Worm (Caenorhabditis elegans) whole organism, L1 larva: ENCODE measurements around the gene cutl-22.

Experiments used
- C34B4.2 ChIP-seq: sonication (generic microtip); optimal IDR thresholded peaks from 2 replicates; lab custom pipeline; 2017; ENCODE audit warnings: mild to moderate bottlenecking, missing genetic modification characterization, missing compliant biosample characterization
- aly-2 ChIP-seq: fragments of 150-350 bp; optimal IDR thresholded peaks from 2 replicates; lab custom pipeline; 2014; ENCODE audit warnings: missing biosample characterization, missing genetic modification characterization
- blmp-1 ChIP-seq: fragments of 150-350 bp; optimal IDR thresholded peaks from 2 replicates; lab custom pipeline; 2014; ENCODE audit warnings: missing biosample characterization, missing genetic modification characterization
- ceh-63 ChIP-seq: fragments of 200-800 bp; sonication (Bioruptor generic); optimal IDR thresholded peaks from 2 replicates; lab custom pipeline; 2018; ENCODE audit warnings: mild to moderate bottlenecking, missing genetic modification characterization, missing compliant biosample characterization
- ceh-8 ChIP-seq: fragments of 200-800 bp; sonication (Bioruptor generic); optimal IDR thresholded peaks from 2 replicates; lab custom pipeline; 2018; ENCODE audit warnings: mild to moderate bottlenecking, missing genetic modification characterization, moderate library complexity, missing compliant biosample characterization
- ces-1 ChIP-seq: fragments of 150-350 bp; optimal IDR thresholded peaks from 2 replicates; lab custom pipeline; 2014; ENCODE audit warnings: missing biosample characterization, missing genetic modification reagents, missing genetic modification characterization
- dsc-1 ChIP-seq: sonication (generic microtip); optimal IDR thresholded peaks from 2 replicates; lab custom pipeline; 2016; ENCODE audit warnings: mild to moderate bottlenecking, missing genetic modification characterization, missing compliant biosample characterization
- efl-1 ChIP-seq, 4 experiments: fragments of 150-350 bp; optimal IDR thresholded peaks in 3 of 4; peaks in 1 of 4; 1 replicate in 1 of 4; 2 replicates in 3 of 4; lab custom pipeline; 2014; ENCODE audit warnings: missing biosample characterization in 2 of 4, missing genetic modification characterization in 2 of 4, missing genetic modification reagents in 2 of 4
- elt-2 ChIP-seq: sonication (generic microtip); optimal IDR thresholded peaks from 2 replicates; lab custom pipeline; 2016; ENCODE audit warnings: missing genetic modification characterization, mild to moderate bottlenecking, inconsistent platforms, missing compliant biosample characterization, missing genetic modification reagents
- elt-3 ChIP-seq, 6 experiments: fragments of 150-350 bp in 1 of 6; sonication (generic microtip); optimal IDR thresholded peaks; 2 replicates each; lab custom pipeline; 2017 to 2018; ENCODE audit warnings: missing biosample characterization in 6 of 6, missing genetic modification characterization in 6 of 6, inconsistent platforms in 1 of 6
- fkh-10 ChIP-seq: sonication (generic microtip); optimal IDR thresholded peaks from 2 replicates; lab custom pipeline; 2017; ENCODE audit warnings: missing biosample characterization, missing genetic modification reagents, missing genetic modification characterization
- fos-1 ChIP-seq: fragments of 150-350 bp; optimal IDR thresholded peaks from 2 replicates; lab custom pipeline; 2014; ENCODE audit warnings: missing biosample characterization, missing genetic modification characterization
- grh-1 ChIP-seq: fragments of 200-800 bp; sonication (Bioruptor generic); IDR thresholded peaks from 2 replicates; pipeline ENCODE4 v1.3.6; 2022; ENCODE audit warnings: missing genetic modification reagents, missing genetic modification characterization, missing compliant biosample characterization
- hlh-17 ChIP-seq: fragments of 200-800 bp; sonication (Bioruptor generic); optimal IDR thresholded peaks from 2 replicates; lab custom pipeline; 2018; ENCODE audit warnings: missing genetic modification characterization, mild to moderate bottlenecking, missing compliant biosample characterization, moderate library complexity, borderline replicate concordance
- isw-1 ChIP-seq: fragments of 200-800 bp; sonication (Bioruptor generic); IDR thresholded peaks from 2 replicates; pipeline ENCODE4 v1.3.6; 2022; ENCODE audit warnings: missing genetic modification characterization, missing compliant biosample characterization
- jun-1 ChIP-seq: fragments of 150-350 bp; optimal IDR thresholded peaks from 2 replicates; lab custom pipeline; 2014; ENCODE audit warnings: missing biosample characterization, missing genetic modification reagents, missing genetic modification characterization
- lin-13 ChIP-seq: fragments of 150-350 bp; optimal IDR thresholded peaks from 2 replicates; lab custom pipeline; 2014; ENCODE audit warnings: missing biosample characterization, missing genetic modification reagents, missing genetic modification characterization
- lin-14 ChIP-seq: fragments of 200-800 bp; sonication (Bioruptor generic); optimal IDR thresholded peaks from 2 replicates; lab custom pipeline; 2018; ENCODE audit warnings: mild to moderate bottlenecking, missing genetic modification characterization, moderate library complexity, missing compliant biosample characterization
- lin-35 ChIP-seq, 2 experiments: fragments of 150-350 bp; optimal IDR thresholded peaks; 2 replicates each; lab custom pipeline; 2014; ENCODE audit warnings: missing biosample characterization in 2 of 2, missing genetic modification characterization in 2 of 2, missing genetic modification reagents in 2 of 2
- mab-9 ChIP-seq: fragments of 200-800 bp; sonication (Bioruptor generic); IDR thresholded peaks from 2 replicates; pipeline ENCODE4 v1.3.6; 2022; ENCODE audit warnings: missing genetic modification reagents, missing genetic modification characterization, missing compliant biosample characterization
- mdl-1 ChIP-seq, 2 experiments: fragments of 150-350 bp; optimal IDR thresholded peaks; 2 replicates each; lab custom pipeline; 2014 to 2017; ENCODE audit warnings: missing biosample characterization in 2 of 2, missing genetic modification characterization in 2 of 2, inconsistent platforms in 1 of 2
- mep-1 ChIP-seq: fragments of 150-350 bp; optimal IDR thresholded peaks from 2 replicates; lab custom pipeline; 2014; ENCODE audit warnings: missing biosample characterization, missing genetic modification characterization
- nhr-11 ChIP-seq: fragments of 150-350 bp; optimal IDR thresholded peaks from 2 replicates; lab custom pipeline; 2014; ENCODE audit warnings: missing biosample characterization, missing genetic modification characterization
- nhr-12 ChIP-seq: sonication (generic microtip); optimal IDR thresholded peaks from 2 replicates; lab custom pipeline; 2017; ENCODE audit warnings: missing biosample characterization, missing genetic modification characterization
- nhr-20 ChIP-seq: sonication (generic microtip); optimal IDR thresholded peaks from 2 replicates; lab custom pipeline; 2016; ENCODE audit warnings: mild to moderate bottlenecking, missing genetic modification characterization, missing compliant biosample characterization
- nhr-28 ChIP-seq: fragments of 150-350 bp; optimal IDR thresholded peaks from 2 replicates; lab custom pipeline; 2014; ENCODE audit warnings: missing biosample characterization, missing genetic modification characterization
- nhr-47 ChIP-seq: sonication (generic microtip); optimal IDR thresholded peaks from 2 replicates; lab custom pipeline; 2016; ENCODE audit warnings: mild to moderate bottlenecking, missing genetic modification characterization, moderate library complexity, missing compliant biosample characterization
- nhr-71 ChIP-seq: sonication (generic microtip); optimal IDR thresholded peaks from 2 replicates; lab custom pipeline; 2016; ENCODE audit warnings: mild to moderate bottlenecking, missing genetic modification characterization, moderate library complexity, missing compliant biosample characterization
- nhr-76 ChIP-seq: sonication (generic microtip); optimal IDR thresholded peaks from 2 replicates; lab custom pipeline; 2017; ENCODE audit warnings: missing biosample characterization, missing genetic modification characterization
- nhr-84 ChIP-seq: sonication (generic microtip); optimal IDR thresholded peaks from 2 replicates; lab custom pipeline; 2017; ENCODE audit warnings: missing biosample characterization, missing genetic modification characterization
- nhr-85 ChIP-seq: sonication (generic microtip); peaks from one replicate; lab custom pipeline; 2016; ENCODE audit warnings: missing genetic modification characterization, inconsistent platforms, missing compliant biosample characterization
- nhr-90 ChIP-seq: sonication (generic microtip); optimal IDR thresholded peaks from 2 replicates; lab custom pipeline; 2016; ENCODE audit warnings: mild to moderate bottlenecking, missing genetic modification characterization, missing compliant biosample characterization; ENCODE audit not compliant: poor library complexity
- pax-3 ChIP-seq: fragments of 200-800 bp; sonication (Bioruptor generic); optimal IDR thresholded peaks from 2 replicates; lab custom pipeline; 2018; ENCODE audit warnings: mild to moderate bottlenecking, missing genetic modification characterization, moderate library complexity, missing compliant biosample characterization
- rnt-1 ChIP-seq: sonication (generic microtip); optimal IDR thresholded peaks from 2 replicates; lab custom pipeline; 2016; ENCODE audit warnings: mild to moderate bottlenecking, missing genetic modification characterization, moderate library complexity, missing compliant biosample characterization
- skn-1 ChIP-seq: fragments of 150-350 bp; optimal IDR thresholded peaks from 2 replicates; lab custom pipeline; 2014; ENCODE audit warnings: missing biosample characterization, missing genetic modification characterization
- snpc-4 ChIP-seq: fragments of 150-350 bp; optimal IDR thresholded peaks from 2 replicates; lab custom pipeline; 2014; ENCODE audit warnings: missing biosample characterization, missing genetic modification characterization
- snu-23 ChIP-seq: sonication (generic microtip); optimal IDR thresholded peaks from 2 replicates; lab custom pipeline; 2016; ENCODE audit warnings: missing genetic modification characterization, missing compliant biosample characterization
- sup-37 ChIP-seq: fragments of 200-800 bp; sonication (Bioruptor generic); optimal IDR thresholded peaks from 2 replicates; lab custom pipeline; 2018; ENCODE audit warnings: mild to moderate bottlenecking, missing genetic modification characterization, missing compliant biosample characterization
- tbx-2 ChIP-seq: sonication (generic microtip); optimal IDR thresholded peaks from 2 replicates; lab custom pipeline; 2016; ENCODE audit warnings: missing genetic modification characterization, missing compliant biosample characterization
- unc-30 ChIP-seq: sonication (generic microtip); optimal IDR thresholded peaks from 2 replicates; lab custom pipeline; 2017; ENCODE audit warnings: missing biosample characterization, missing genetic modification characterization
- zag-1 ChIP-seq: fragments of 150-350 bp; optimal IDR thresholded peaks from 2 replicates; lab custom pipeline; 2014; ENCODE audit warnings: missing biosample characterization, missing genetic modification characterization
- ztf-11 ChIP-seq, 2 experiments: sonication (generic microtip); optimal IDR thresholded peaks; 2 replicates each; lab custom pipeline; 2016 to 2017; ENCODE audit warnings: missing genetic modification characterization in 2 of 2, missing biosample characterization in 1 of 2, missing compliant biosample characterization in 1 of 2
- ztf-4 ChIP-seq: fragments of 150-350 bp; optimal IDR thresholded peaks from 2 replicates; lab custom pipeline; 2014; ENCODE audit warnings: missing biosample characterization, missing genetic modification characterization

The cutl-22 gene

DNA sequence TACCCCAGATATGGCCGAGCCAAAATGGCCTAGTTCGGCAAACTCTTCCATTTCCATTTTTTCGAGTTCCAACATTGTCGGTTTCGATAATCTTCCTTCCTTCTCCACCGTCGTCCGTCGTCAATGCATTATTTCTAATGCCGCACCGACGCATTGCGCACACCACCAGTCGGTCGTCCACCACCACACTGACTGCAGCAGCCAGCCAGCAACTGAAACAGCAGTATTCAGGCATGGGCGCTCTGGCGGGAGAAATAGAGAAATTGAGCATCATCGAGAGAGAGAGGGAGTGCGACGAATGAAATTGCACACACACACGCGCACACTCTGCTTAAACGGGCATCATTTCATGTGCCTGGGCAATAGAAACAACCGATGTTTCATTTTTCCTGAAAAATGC is 12.4 kb downstream of the cutl-22 start (continued):
- TF ChIP-seq sup-37 (GFP tag; lab: Kevin White, UChicago): no peak
- TF ChIP-seq rnt-1 (tag; lab: Kevin White, UChicago): peak; percentile 39
- no peak for TF ChIP-seq nhr-11 (tag; lab: Kevin White, UChicago)
- peak; percentile 10; the same call in 1 of the 2 replicates for TF ChIP-seq isw-1
- peak; percentile 15 for TF ChIP-seq skn-1 (tag; lab: Kevin White, UChicago)
- peak; percentile 56 for TF ChIP-seq ztf-4 (tag; lab: Kevin White, UChicago)
- TF ChIP-seq mdl-1 (tag; optimal IDR thresholded peaks at IDR 0.05; lab: Kevin White, UChicago): no peak
- peak; percentile 38 for TF ChIP-seq tbx-2 (tag; lab: Kevin White, UChicago)
- TF ChIP-seq nhr-28: no peak
- no peak for TF ChIP-seq mab-9 (GFP tag; lab: Robert Waterston, UW)
- no peak for TF ChIP-seq grh-1 (GFP tag; lab: Robert Waterston, UW)
- no peak for TF ChIP-seq zag-1 (tag; lab: Kevin White, UChicago)
- no peak for TF ChIP-seq nhr-12 (tag; lab: Kevin White, UChicago)

DNA sequence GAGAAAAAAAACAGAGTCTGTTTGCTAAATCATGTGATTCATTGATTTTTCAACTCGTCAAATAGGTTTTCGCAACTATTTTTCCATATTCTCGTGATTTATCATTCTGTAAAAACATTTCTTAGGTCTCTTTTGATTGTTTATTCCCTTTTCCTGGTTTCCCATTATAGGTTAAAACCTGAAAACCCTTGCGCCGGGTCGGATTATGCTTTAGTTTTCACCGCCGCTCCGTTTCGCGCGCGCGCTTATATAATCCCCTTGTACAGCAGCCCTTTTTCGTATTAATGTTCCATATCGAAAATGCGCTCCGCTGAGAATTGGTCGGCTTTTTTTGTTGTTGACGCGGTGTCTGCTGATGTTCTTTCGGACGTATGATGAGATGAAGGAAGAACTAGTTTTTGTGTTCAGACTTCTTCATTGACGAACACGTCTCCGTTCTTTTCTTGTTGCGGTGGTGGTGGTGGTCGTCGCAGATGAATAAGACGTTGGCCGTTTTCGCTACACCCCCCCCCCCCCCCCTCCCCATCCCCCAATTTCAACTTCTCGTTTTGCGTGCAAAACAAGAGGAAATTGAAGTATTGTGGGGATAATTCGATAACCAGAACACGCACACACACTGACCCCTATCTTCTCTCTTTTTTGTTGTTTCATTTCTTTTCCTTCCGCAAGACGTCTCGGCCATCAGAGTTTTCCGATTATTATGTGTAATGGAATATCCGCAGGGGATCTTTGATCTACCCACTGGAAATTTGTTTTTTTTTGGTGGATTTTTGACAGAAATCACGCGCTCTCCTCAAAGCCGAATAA is 13.1 kb downstream of the cutl-22 start:
- TF ChIP-seq nhr-85 (tag; lab: Kevin White, UChicago) (peak; percentile 71), nhr-71 (tag; lab: Kevin White, UChicago) (peak; percentile 3), efl-1 (optimal IDR thresholded peaks at IDR 0.05; lab: Kevin White, UChicago) (no peak), efl-1 (GFP tag; optimal IDR thresholded peaks at IDR 0.05 in 1 of 2; lab: Kevin White, UChicago) (peak in 1 of 2 experiments; percentile 8), blmp-1 (peak; percentile 25), pax-3 (no peak), dsc-1 (tag; lab: Kevin White, UChicago) (no peak), C34B4.2 (no peak), nhr-12 (tag; lab: Kevin White, UChicago) (no peak), lin-14 (GFP tag; lab: Kevin White, UChicago) (peak; percentile 88), snu-23 (GFP tag; lab: Kevin White, UChicago) (peak; percentile 10), fos-1 (tag; lab: Kevin White, UChicago) (no peak), snpc-4 (no peak), hlh-17 (no peak), aly-2 (tag; lab: Kevin White, UChicago) (peak; percentile 19), ceh-63 (no peak), nhr-76 (no peak), unc-30 (tag; lab: Kevin White, UChicago) (no peak), ceh-8 (GFP tag; lab: Kevin White, UChicago) (peak; percentile 27), fkh-10 (GFP tag; lab: Kevin White, UChicago) (peak; percentile 46), ces-1 (GFP tag; lab: Kevin White, UChicago) (peak; percentile 65), nhr-84 (tag; lab: Kevin White, UChicago) (no peak), ztf-11 (tag; optimal IDR thresholded peaks at IDR 0.05; lab: Kevin White, UChicago) (no peak), lin-13 (no peak)

DNA sequence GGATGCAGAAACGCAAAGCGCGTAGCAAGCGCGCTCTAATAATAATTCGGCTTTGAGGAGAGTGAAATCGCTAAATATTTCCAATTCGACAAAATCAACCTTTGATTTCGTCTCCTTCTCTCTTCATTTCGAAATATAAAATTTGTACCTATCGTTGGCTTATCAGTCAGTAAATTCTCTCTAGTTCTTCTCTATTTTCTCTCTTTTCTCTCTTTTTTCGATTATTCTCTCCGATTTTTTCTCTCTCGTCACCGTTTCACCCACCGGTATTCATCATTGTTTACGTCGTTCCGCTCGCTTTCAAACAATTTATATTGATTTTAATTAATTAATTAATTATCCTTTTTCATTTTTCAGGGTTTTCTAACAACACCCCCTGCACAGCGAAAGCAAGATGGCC is 14.4 kb downstream of the cutl-22 start, which contains the start of gene cmd-1:
Gene cmd-1 (plus strand): TSS at position 358 of the 400 bp plus-strand sequence.
- peak; percentile 78 for TF ChIP-seq lin-14 (GFP tag; lab: Kevin White, UChicago)
- TF ChIP-seq nhr-20 (tag; lab: Kevin White, UChicago): peak; percentile 54
- peak; percentile 75 for TF ChIP-seq blmp-1
- peak; percentile 18 for TF ChIP-seq snu-23 (GFP tag; lab: Kevin White, UChicago)
- TF ChIP-seq nhr-71 (tag; lab: Kevin White, UChicago): peak; percentile 26
- peak; percentile 21 for TF ChIP-seq ztf-4 (tag; lab: Kevin White, UChicago)
- no peak for TF ChIP-seq hlh-17
- TF ChIP-seq nhr-85 (tag; lab: Kevin White, UChicago): peak; percentile 59
- peak; percentile 5 for TF ChIP-seq elt-2 (tag; lab: Kevin White, UChicago)
- TF ChIP-seq mep-1 (tag; lab: Kevin White, UChicago): peak; percentile 2
- TF ChIP-seq nhr-90: no peak
- TF ChIP-seq nhr-47 (tag; lab: Kevin White, UChicago): no peak
- peak; percentile 9 for TF ChIP-seq fos-1 (tag; lab: Kevin White, UChicago)
- TF ChIP-seq lin-35 (GFP tag; optimal IDR thresholded peaks at IDR 0.05; lab: Kevin White, UChicago): peak in 1 of 2 experiments; percentile 27
- no peak for TF ChIP-seq ztf-11 (tag; optimal IDR thresholded peaks at IDR 0.05; lab: Kevin White, UChicago)
- TF ChIP-seq rnt-1 (tag; lab: Kevin White, UChicago): no peak
- peak; percentile 10 for TF ChIP-seq jun-1 (tag; lab: Kevin White, UChicago)
- peak in 2 of 6 experiments; percentile 13 to 69 for TF ChIP-seq elt-3 (tag; optimal IDR thresholded peaks at IDR 0.05; lab: Kevin White, UChicago)
